Worm (Caenorhabditis elegans): Measurements from ENCODE around the gene cpsf-1.

cpsf-1 gene

DNA sequence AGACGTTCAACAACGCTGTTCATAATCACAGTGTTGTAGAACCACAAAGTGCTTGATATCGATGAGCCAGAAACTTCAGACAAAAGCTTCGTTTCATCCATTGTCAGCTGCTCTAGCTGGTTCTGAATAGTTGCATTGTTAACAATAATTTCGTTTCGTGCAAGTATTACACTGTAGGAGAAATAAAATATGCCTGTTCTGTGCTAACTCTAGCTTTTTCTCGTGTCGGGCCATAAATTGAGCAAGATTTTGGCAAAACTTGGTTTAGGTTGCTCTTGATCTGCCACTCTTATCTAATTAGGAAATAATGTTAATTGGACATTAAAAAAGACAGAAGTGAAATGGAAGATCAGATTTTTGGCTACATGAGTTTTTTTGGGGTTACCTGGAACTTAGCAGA is 26.2 kb upstream of the cpsf-1 start, which contains the start of gene R05C11.2:
Gene R05C11.2, minus strand, starts transcription at position 101 of the 400 bp plus-strand sequence.
- TF ChIP-seq lsy-2 (tag; optimal IDR thresholded peaks at IDR 0.05): no peak
- no peak for TF ChIP-seq F13H6.1 (tag; optimal IDR thresholded peaks at IDR 0.05)
- TF ChIP-seq ama-1 (optimal IDR thresholded peaks at IDR 0.05): no peak
- no peak for TF ChIP-seq nhr-25 (tag; optimal IDR thresholded peaks at IDR 0.05)
- TF ChIP-seq lin-11 (tag; optimal IDR thresholded peaks at IDR 0.05): no peak
- TF ChIP-seq nhr-12 (tag; optimal IDR thresholded peaks at IDR 0.05): no peak
- no peak for TF ChIP-seq ceh-82 (tag; optimal IDR thresholded peaks at IDR 0.05)

DNA sequence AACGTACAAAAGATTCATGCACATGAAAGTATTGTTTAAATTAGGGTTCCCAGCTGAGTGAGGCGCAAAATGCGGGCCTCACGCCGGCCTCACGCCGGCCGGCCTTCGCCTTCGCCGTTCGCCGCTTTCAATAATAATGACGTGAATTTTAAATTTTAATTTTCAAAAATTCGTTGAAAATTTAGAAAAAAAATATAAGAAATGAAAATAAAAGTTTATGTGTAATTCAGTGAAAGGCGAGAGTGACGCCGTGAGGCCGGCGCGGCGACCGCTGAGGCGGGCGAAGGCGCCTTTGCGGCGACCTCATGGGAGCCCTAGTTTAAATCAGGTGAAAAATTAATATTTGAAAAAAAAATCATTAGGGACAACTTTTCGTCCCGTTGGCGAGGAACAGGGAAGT is 24.7 kb upstream of the cpsf-1 start:
- TF ChIP-seq C34F6.9 (tag; optimal IDR thresholded peaks at IDR 0.05) (no peak), mdl-1 (tag; optimal IDR thresholded peaks at IDR 0.05) (no peak), elt-1 (tag; optimal IDR thresholded peaks at IDR 0.05) (no peak), ceh-82 (tag; optimal IDR thresholded peaks at IDR 0.05) (no peak), ama-1 (optimal IDR thresholded peaks at IDR 0.05) (no peak), nhr-10 (tag; optimal IDR thresholded peaks at IDR 0.05) (no peak), ztf-11 (tag; optimal IDR thresholded peaks at IDR 0.05) (no peak), snpc-4 (tag; optimal IDR thresholded peaks at IDR 0.05) (no peak), nhr-129 (tag; optimal IDR thresholded peaks at IDR 0.05) (no peak), aly-2 (tag; optimal IDR thresholded peaks at IDR 0.05) (no peak), nhr-77 (tag; optimal IDR thresholded peaks at IDR 0.05) (no peak), unc-55 (GFP tag; optimal IDR thresholded peaks at IDR 0.05) (no peak), unc-62 (GFP tag; optimal IDR thresholded peaks at IDR 0.05) (no peak), nhr-12 (tag; optimal IDR thresholded peaks at IDR 0.05) (no peak), nhr-11 (tag; optimal IDR thresholded peaks at IDR 0.05) (no peak), nhr-25 (tag; optimal IDR thresholded peaks at IDR 0.05) (no peak), lsy-2 (tag; optimal IDR thresholded peaks at IDR 0.05) (no peak), crh-2 (tag; optimal IDR thresholded peaks at IDR 0.05) (no peak)

DNA sequence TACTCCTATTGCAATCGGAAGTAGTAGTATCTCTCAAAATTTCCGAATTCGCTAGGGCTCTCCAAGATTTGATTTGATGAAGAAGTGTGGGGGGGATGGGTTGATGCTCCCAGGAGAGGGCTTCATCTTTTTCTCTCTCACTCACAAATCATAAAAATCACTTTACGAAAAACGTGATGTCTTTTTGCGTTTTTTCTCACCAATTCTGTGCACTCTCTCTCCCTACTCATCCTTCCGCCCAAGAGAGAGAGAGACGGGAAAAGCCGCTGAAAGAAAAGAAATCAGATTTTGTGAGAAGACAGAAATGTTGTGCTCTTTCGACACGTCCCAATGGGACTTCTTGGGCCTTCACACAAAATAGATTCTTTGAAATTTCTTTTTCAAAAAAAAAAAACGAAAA is 20.8 kb upstream of the cpsf-1 start:
- TF ChIP-seq nhr-129 (tag; optimal IDR thresholded peaks at IDR 0.05): peak; percentile 51
- TF ChIP-seq dmd-4 (tag; optimal IDR thresholded peaks at IDR 0.05): no peak
- no peak for TF ChIP-seq egl-27 (tag; optimal IDR thresholded peaks at IDR 0.05)
- TF ChIP-seq crh-2 (tag; optimal IDR thresholded peaks at IDR 0.05): peak; percentile 28
- peak; percentile 60 for TF ChIP-seq C34F6.9 (tag; optimal IDR thresholded peaks at IDR 0.05)
- TF ChIP-seq nhr-10 (tag; optimal IDR thresholded peaks at IDR 0.05): no peak
- TF ChIP-seq F13H6.1 (tag; optimal IDR thresholded peaks at IDR 0.05): peak; percentile 41
- TF ChIP-seq ztf-1 (GFP tag; conservative IDR thresholded peaks at IDR 0.05): no peak
- TF ChIP-seq unc-39 (tag; optimal IDR thresholded peaks at IDR 0.05): no peak
- peak; percentile 54 for TF ChIP-seq mab-5 (tag; optimal IDR thresholded peaks at IDR 0.05)
- TF ChIP-seq lin-13 (GFP tag; optimal IDR thresholded peaks at IDR 0.05): peak; percentile 27
- TF ChIP-seq sem-4 (tag; optimal IDR thresholded peaks at IDR 0.05): peak; percentile 21
- no peak for TF ChIP-seq alr-1 (tag; optimal IDR thresholded peaks at IDR 0.05)
- TF ChIP-seq nhr-77 (tag; optimal IDR thresholded peaks at IDR 0.05): no peak
- peak in 1 of 2 experiments; percentile 63 for TF ChIP-seq lsy-2 (tag; optimal IDR thresholded peaks at IDR 0.05)
- TF ChIP-seq sma-9 (GFP tag; optimal IDR thresholded peaks at IDR 0.05): peak; percentile 18
- no peak for TF ChIP-seq sma-9 (tag; optimal IDR thresholded peaks at IDR 0.05)
- TF ChIP-seq nhr-11 (tag; optimal IDR thresholded peaks at IDR 0.05): no peak
- TF ChIP-seq fos-1 (tag; optimal IDR thresholded peaks at IDR 0.05): no peak

DNA sequence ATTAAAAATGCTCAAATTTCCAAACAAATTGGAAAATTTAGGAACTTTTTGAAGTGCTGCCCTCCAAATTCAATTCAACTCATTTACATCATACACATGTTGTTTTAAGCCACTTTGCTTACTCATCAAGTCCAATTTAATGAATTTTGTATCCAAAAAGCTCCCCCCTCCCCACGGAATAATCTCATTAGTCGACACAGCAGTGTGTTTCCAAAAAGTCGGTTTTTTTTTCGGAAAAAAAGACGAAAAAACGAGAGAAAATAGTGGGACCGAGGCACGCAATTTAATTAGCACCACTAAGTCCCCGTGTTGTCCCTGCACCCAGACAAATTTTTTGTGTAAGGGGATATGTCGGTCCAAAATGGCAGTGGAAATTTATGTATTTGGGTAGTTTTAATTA is 19.5 kb upstream of the cpsf-1 start:
- no peak for TF ChIP-seq nhr-129 (tag; optimal IDR thresholded peaks at IDR 0.05)
- TF ChIP-seq sem-4 (tag; optimal IDR thresholded peaks at IDR 0.05): no peak
- no peak for TF ChIP-seq alr-1 (tag; optimal IDR thresholded peaks at IDR 0.05)
- TF ChIP-seq unc-39 (tag; optimal IDR thresholded peaks at IDR 0.05): no peak
- TF ChIP-seq C34F6.9 (tag; optimal IDR thresholded peaks at IDR 0.05): peak; percentile 38
- no peak for TF ChIP-seq F13H6.1 (tag; optimal IDR thresholded peaks at IDR 0.05)
- peak; percentile 14 for TF ChIP-seq lin-13 (GFP tag; optimal IDR thresholded peaks at IDR 0.05)
- no peak for TF ChIP-seq elt-1 (tag; optimal IDR thresholded peaks at IDR 0.05)
- TF ChIP-seq elt-3 (tag; optimal IDR thresholded peaks at IDR 0.05): no peak
- TF ChIP-seq nhr-21 (tag; optimal IDR thresholded peaks at IDR 0.05): no peak
- peak in 1 of 2 experiments; percentile 17 for TF ChIP-seq lsy-2 (tag; optimal IDR thresholded peaks at IDR 0.05)
- TF ChIP-seq mbf-1 (tag; optimal IDR thresholded peaks at IDR 0.05): no peak
- peak; percentile 19 for TF ChIP-seq sma-9 (GFP tag; optimal IDR thresholded peaks at IDR 0.05)
- no peak for TF ChIP-seq sma-9 (tag; optimal IDR thresholded peaks at IDR 0.05)
- TF ChIP-seq lin-11 (tag; optimal IDR thresholded peaks at IDR 0.05): no peak
- TF ChIP-seq ZK546.5 (tag; optimal IDR thresholded peaks at IDR 0.05): no peak
- peak; percentile 64 for TF ChIP-seq zag-1 (tag; optimal IDR thresholded peaks at IDR 0.05)
- no peak for TF ChIP-seq ztf-11 (tag; optimal IDR thresholded peaks at IDR 0.05)
